1 fruit fly cellular context compared by ENCODE assay signal in the genomic region with DNA sequence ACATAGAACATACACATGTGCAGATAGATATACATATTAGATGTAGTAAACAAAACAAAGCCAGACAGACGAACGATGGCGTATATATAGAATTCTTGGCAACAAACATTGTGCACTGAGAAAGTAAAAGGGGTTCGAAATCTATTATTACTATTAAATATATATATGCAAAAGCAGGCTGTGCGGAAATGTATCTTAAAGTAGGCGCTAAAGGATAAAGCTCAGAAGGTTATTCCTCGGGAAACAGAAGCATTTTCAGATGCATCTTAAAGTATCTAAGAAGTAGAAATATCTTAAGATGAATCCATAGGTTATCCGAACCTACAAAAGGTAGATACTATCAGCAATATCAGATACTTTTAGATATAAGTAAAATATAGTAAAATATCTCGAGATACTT.
TF ChIP-seq lines count a peak whose summit lies in the region.

No protein-coding gene starts in this region.

TF ChIP-seq in whole organism, embryonic, 481 proteins besides CTCF, POLR2A, EP300 and RAD21 (continued from another document):
- TF ChIP-seq CG2120 (GFP tag; optimal IDR thresholded peaks at IDR 0.05; lab: Kevin White, UChicago) (no peak), ranshi (GFP tag; IDR thresholded peaks at IDR 0.05; lab: Robert Waterston, UW) (no peak), Ets65A (GFP tag; lab: Kevin White, UChicago) (peak; percentile 78), Fer2 (tag; optimal IDR thresholded peaks at IDR 0.05; lab: Kevin White, UChicago) (no peak), bsh (GFP tag; optimal IDR thresholded peaks at IDR 0.05; lab: Kevin White, UChicago) (peak in 1 of 2 experiments; percentile 14), CG7745 (tag; optimal IDR thresholded peaks at IDR 0.05; lab: Kevin White, UChicago) (no peak), Atf6 (GFP tag; IDR thresholded peaks at IDR 0.05; lab: Robert Waterston, UW) (no peak), CG10209 (GFP tag; optimal IDR thresholded peaks at IDR 0.05; lab: Kevin White, UChicago) (peak; percentile 13), phol (tag; optimal IDR thresholded peaks at IDR 0.05; lab: Kevin White, UChicago) (peak; percentile 31), CG7556 (GFP tag; optimal IDR thresholded peaks at IDR 0.05; lab: Kevin White, UChicago) (peak; percentile 34), nau (GFP tag; optimal IDR thresholded peaks at IDR 0.05; lab: Kevin White, UChicago) (no peak), chm (GFP tag; IDR thresholded peaks at IDR 0.05; lab: Robert Waterston, UW) (no peak), grau (tag; optimal IDR thresholded peaks at IDR 0.05; lab: Kevin White, UChicago) (peak; percentile 22), bcd (GFP tag; optimal IDR thresholded peaks at IDR 0.05; lab: Kevin White, UChicago) (peak; percentile 20), ttk (GFP tag; IDR thresholded peaks at IDR 0.05; lab: Robert Waterston, UW) (no peak)
TF ChIP-seq in whole organism, embryonic: peak in this region for 32.
